Worm (Caenorhabditis elegans): ENCODE data around the gene T22F7.1.

The T22F7.1 gene

ce11 chrIII:541766-542165 lies at the start of gene T22F7.1:
TSS of gene T22F7.1 (plus strand) at chrIII:542066.
- no peak for TF ChIP-seq aly-2 (tag; optimal IDR thresholded peaks at IDR 0.05)
- no peak for TF ChIP-seq snpc-4 (tag; optimal IDR thresholded peaks at IDR 0.05)
- no peak for TF ChIP-seq sem-4 (tag; optimal IDR thresholded peaks at IDR 0.05)
- no peak for TF ChIP-seq nhr-12 (tag; optimal IDR thresholded peaks at IDR 0.05)
- TF ChIP-seq lin-11 (tag; optimal IDR thresholded peaks at IDR 0.05): no peak
- TF ChIP-seq F13H6.1 (tag; optimal IDR thresholded peaks at IDR 0.05): no peak

- TF ChIP-seq nhr-77 (tag; optimal IDR thresholded peaks at IDR 0.05) (no peak), elt-1 (tag; optimal IDR thresholded peaks at IDR 0.05) (no peak), blmp-1 (tag; optimal IDR thresholded peaks at IDR 0.05; ENCODE audit: insufficient read depth) (no peak), peb-1 (tag; optimal IDR thresholded peaks at IDR 0.05) (no peak), snpc-4 (tag; optimal IDR thresholded peaks at IDR 0.05) (no peak), dmd-4 (tag; optimal IDR thresholded peaks at IDR 0.05) (no peak), nhr-21 (tag; optimal IDR thresholded peaks at IDR 0.05) (peak; percentile 78), aly-2 (tag; optimal IDR thresholded peaks at IDR 0.05) (no peak), nhr-11 (tag; optimal IDR thresholded peaks at IDR 0.05) (peak; percentile 23), nhr-23 (tag; optimal IDR thresholded peaks at IDR 0.05) (no peak), sma-9 (GFP tag; optimal IDR thresholded peaks at IDR 0.05) (no peak), sma-9 (tag; optimal IDR thresholded peaks at IDR 0.05) (no peak), crh-2 (tag; optimal IDR thresholded peaks at IDR 0.05) (peak; percentile 81), skn-1 (tag; optimal IDR thresholded peaks at IDR 0.05) (no peak), ceh-82 (tag; optimal IDR thresholded peaks at IDR 0.05) (no peak), lsy-2 (tag; optimal IDR thresholded peaks at IDR 0.05) (peak in 1 of 2 experiments; percentile 51), mdl-1 (tag; optimal IDR thresholded peaks at IDR 0.05) (peak in 1 of 2 experiments; percentile 18), C34F6.9 (tag; optimal IDR thresholded peaks at IDR 0.05) (peak; percentile 45), R02D3.7 (tag; optimal IDR thresholded peaks at IDR 0.05) (no peak), lin-13 (GFP tag; optimal IDR thresholded peaks at IDR 0.05) (no peak), ztf-4 (tag; optimal IDR thresholded peaks at IDR 0.05) (no peak), unc-55 (GFP tag; optimal IDR thresholded peaks at IDR 0.05) (peak; percentile 73), nhr-12 (tag; optimal IDR thresholded peaks at IDR 0.05) (no peak), nhr-237 (tag; optimal IDR thresholded peaks at IDR 0.05) (no peak), lin-39 (tag; optimal IDR thresholded peaks at IDR 0.05) (no peak), ztf-1 (GFP tag; conservative IDR thresholded peaks at IDR 0.05) (no peak), mab-5 (tag; optimal IDR thresholded peaks at IDR 0.05) (peak; percentile 49), nhr-6 (tag; optimal IDR thresholded peaks at IDR 0.05) (peak; percentile 47), ZK546.5 (tag; optimal IDR thresholded peaks at IDR 0.05) (no peak), F13H6.1 (tag; optimal IDR thresholded peaks at IDR 0.05) (peak; percentile 72), gmeb-1 (tag; optimal IDR thresholded peaks at IDR 0.05) (peak; percentile 67), elt-3 (tag; optimal IDR thresholded peaks at IDR 0.05) (no peak), nhr-25 (tag; optimal IDR thresholded peaks at IDR 0.05) (no peak), sma-3 (GFP tag; optimal IDR thresholded peaks at IDR 0.05) (peak; percentile 78), mbf-1 (tag; optimal IDR thresholded peaks at IDR 0.05) (no peak), ceh-16 (tag; optimal IDR thresholded peaks at IDR 0.05) (no peak), lin-11 (tag; optimal IDR thresholded peaks at IDR 0.05) (peak; percentile 77), sem-4 (tag; optimal IDR thresholded peaks at IDR 0.05) (no peak), unc-39 (tag; optimal IDR thresholded peaks at IDR 0.05) (no peak), Y55F3AM.14 (GFP tag; optimal IDR thresholded peaks at IDR 0.05) (peak; percentile 72), nhr-129 (tag; optimal IDR thresholded peaks at IDR 0.05) (peak; percentile 84), egl-27 (tag; optimal IDR thresholded peaks at IDR 0.05) (peak; percentile 63), nhr-10 (tag; optimal IDR thresholded peaks at IDR 0.05) (no peak), ama-1 (optimal IDR thresholded peaks at IDR 0.05) (no peak), fos-1 (tag; optimal IDR thresholded peaks at IDR 0.05) (peak; percentile 85), zag-1 (tag; optimal IDR thresholded peaks at IDR 0.05) (no peak), alr-1 (tag; optimal IDR thresholded peaks at IDR 0.05) (no peak), ztf-11 (tag; optimal IDR thresholded peaks at IDR 0.05) (no peak), unc-62 (GFP tag; optimal IDR thresholded peaks at IDR 0.05) (no peak)
These were observed 39.3 kb upstream of the T22F7.1 start for ce11 chrIII:502583-502982.

All from whole organism, L2 larva.